Fruit fly (Drosophila melanogaster): ENCODE measurements around the gene mfrn.

mfrn gene

dm6 chr3R:27947682-27948245 lies at the start of gene mfrn:
mfrn (minus strand) TSS chr3R:27948021.
- TF ChIP-seq tai (GFP tag; optimal IDR thresholded peaks at IDR 0.05) (no peak), Mio (GFP tag; optimal IDR thresholded peaks at IDR 0.05) (no peak), Myc (optimal IDR thresholded peaks at IDR 0.05) (peak; percentile 22), Hnf4 (GFP tag; optimal IDR thresholded peaks at IDR 0.05) (no peak), Rel (GFP tag; optimal IDR thresholded peaks at IDR 0.05) (no peak), Rel (tag; optimal IDR thresholded peaks at IDR 0.05) (peak; percentile 7), Abd-B (GFP tag; optimal IDR thresholded peaks at IDR 0.05) (no peak)

- no peak for TF ChIP-seq Hr83 (GFP tag; optimal IDR thresholded peaks at IDR 0.05; ENCODE audit: poor library complexity, severe bottlenecking)
- TF ChIP-seq OdsH (GFP tag; optimal IDR thresholded peaks at IDR 0.05) = no peak
- no peak for TF ChIP-seq dl (GFP tag; optimal IDR thresholded peaks at IDR 0.05; ENCODE audit: insufficient read depth in 1 of 2, partially characterized antibody in 2 of 2)
- no peak for TF ChIP-seq rgr (GFP tag; optimal IDR thresholded peaks at IDR 0.05)
- TF ChIP-seq dsf (GFP tag; optimal IDR thresholded peaks at IDR 0.05; ENCODE audit: borderline replicate concordance) = no peak
- TF ChIP-seq Hr78 (GFP tag; optimal IDR thresholded peaks at IDR 0.05) = no peak
- no peak for TF ChIP-seq sv (GFP tag; optimal IDR thresholded peaks at IDR 0.05)
- TF ChIP-seq CG32264 (GFP tag; optimal IDR thresholded peaks at IDR 0.05) = no peak
- no peak for TF ChIP-seq h (GFP tag; optimal IDR thresholded peaks at IDR 0.05)
- TF ChIP-seq sage (GFP tag; optimal IDR thresholded peaks at IDR 0.05) = no peak
These were observed 42.8 kb upstream of the mfrn start, which contains the start of gene CG4815 for dm6 chr3R:27990651-27991050. CG4815 (minus strand) TSS chr3R:27990751.

- TF ChIP-seq tai (GFP tag; optimal IDR thresholded peaks at IDR 0.05) (no peak), Hr83 (GFP tag; optimal IDR thresholded peaks at IDR 0.05; ENCODE audit: poor library complexity, severe bottlenecking) (no peak), dl (GFP tag; optimal IDR thresholded peaks at IDR 0.05; ENCODE audit: insufficient read depth in 1 of 2, partially characterized antibody in 2 of 2) (peak in 1 of 2 experiments; percentile 34), usp (GFP tag; optimal IDR thresholded peaks at IDR 0.05) (no peak), pan (optimal IDR thresholded peaks at IDR 0.05) (no peak), Dif (GFP tag; optimal IDR thresholded peaks at IDR 0.05; ENCODE audit: partially characterized antibody) (peak; percentile 2), br (GFP tag; optimal IDR thresholded peaks at IDR 0.05) (no peak), Hnf4 (GFP tag; optimal IDR thresholded peaks at IDR 0.05) (no peak), sage (GFP tag; optimal IDR thresholded peaks at IDR 0.05) (no peak), Hr78 (GFP tag; optimal IDR thresholded peaks at IDR 0.05) (no peak), dmrt93B (GFP tag; optimal IDR thresholded peaks at IDR 0.05) (peak; percentile 3), CrebA (GFP tag; optimal IDR thresholded peaks at IDR 0.05; ENCODE audit: borderline replicate concordance) (no peak), Vsx2 (GFP tag; optimal IDR thresholded peaks at IDR 0.05; ENCODE audit: partially characterized antibody) (no peak), HLH106 (tag; optimal IDR thresholded peaks at IDR 0.05) (peak; percentile 5)
These were observed 41.0 kb upstream of the mfrn start for dm6 chr3R:27988647-27989430.

- TF ChIP-seq psq (GFP tag; optimal IDR thresholded peaks at IDR 0.05) (no peak), HLH106 (tag; optimal IDR thresholded peaks at IDR 0.05) (peak; percentile 5)
These were observed 40.4 kb upstream of the mfrn start, which contains the start of gene betaTub97EF for dm6 chr3R:27988189-27988588. betaTub97EF (minus strand) TSS chr3R:27988384.

DNA sequence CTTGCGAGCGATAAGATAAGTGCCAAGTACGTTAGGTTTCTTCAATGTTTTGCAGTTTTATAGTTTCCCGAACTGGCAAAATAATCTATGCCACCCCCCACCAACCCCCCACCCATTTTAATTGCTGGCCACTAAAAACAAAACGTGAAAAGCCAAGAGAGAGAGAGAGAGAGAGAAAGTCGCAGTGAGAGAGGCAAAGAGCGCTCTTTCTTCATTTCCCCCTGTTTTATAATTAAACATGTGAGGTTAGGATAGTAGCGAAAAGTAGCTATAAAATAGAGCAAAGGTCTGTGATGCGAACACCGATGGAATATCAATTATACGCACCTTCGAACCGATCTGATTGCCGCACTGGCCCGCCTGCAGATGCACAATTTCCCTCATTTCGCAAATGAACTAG lies 40.0 kb upstream of the mfrn start:
- no peak for TF ChIP-seq pan (optimal IDR thresholded peaks at IDR 0.05)
- no peak for TF ChIP-seq dsf (GFP tag; optimal IDR thresholded peaks at IDR 0.05; ENCODE audit: borderline replicate concordance)
- TF ChIP-seq OdsH (GFP tag; optimal IDR thresholded peaks at IDR 0.05) = no peak
- no peak for TF ChIP-seq Abd-B (GFP tag; optimal IDR thresholded peaks at IDR 0.05)
- TF ChIP-seq psq (GFP tag; optimal IDR thresholded peaks at IDR 0.05) = no peak
- TF ChIP-seq Jra (GFP tag; optimal IDR thresholded peaks at IDR 0.05) = no peak
- TF ChIP-seq Hr83 (GFP tag; optimal IDR thresholded peaks at IDR 0.05; ENCODE audit: poor library complexity, severe bottlenecking) = no peak

DNA sequence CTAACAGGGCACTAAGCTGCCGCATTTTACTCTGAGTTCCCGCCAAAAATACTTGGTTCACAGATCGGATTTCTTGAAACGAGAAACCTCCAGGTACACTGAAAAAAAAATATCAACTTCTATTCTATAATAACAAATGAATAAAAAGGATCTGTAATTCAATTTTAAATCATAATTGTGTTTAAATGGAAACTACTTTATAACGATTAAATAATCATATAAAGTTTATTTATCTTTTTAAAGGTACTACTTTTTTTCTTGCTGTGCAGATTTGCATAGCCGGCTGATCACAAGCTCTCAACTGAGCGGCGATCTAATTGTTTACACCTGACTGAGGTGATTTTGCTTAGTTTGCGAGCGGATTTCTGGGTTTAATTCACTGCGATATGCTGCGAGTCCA lies 39.5 kb upstream of the mfrn start:
- no peak for TF ChIP-seq Abd-B (GFP tag; optimal IDR thresholded peaks at IDR 0.05)
- peak; percentile 10 for TF ChIP-seq ey (GFP tag; optimal IDR thresholded peaks at IDR 0.05)
- no peak for TF ChIP-seq Vsx2 (GFP tag; optimal IDR thresholded peaks at IDR 0.05; ENCODE audit: partially characterized antibody)
- TF ChIP-seq foxo (GFP tag; optimal IDR thresholded peaks at IDR 0.05) = peak in 1 of 2 experiments; percentile 45
- peak; percentile 36 for TF ChIP-seq h (GFP tag; optimal IDR thresholded peaks at IDR 0.05)
- peak; percentile 21 for TF ChIP-seq fru (GFP tag; optimal IDR thresholded peaks at IDR 0.05)
- TF ChIP-seq Sp1 (GFP tag; optimal IDR thresholded peaks at IDR 0.05) = peak; percentile 41
- peak; percentile 68 for TF ChIP-seq sv (GFP tag; optimal IDR thresholded peaks at IDR 0.05)
- no peak for TF ChIP-seq Jra (GFP tag; optimal IDR thresholded peaks at IDR 0.05)
- no peak for TF ChIP-seq tai (GFP tag; optimal IDR thresholded peaks at IDR 0.05)
- TF ChIP-seq HLH106 (tag; optimal IDR thresholded peaks at IDR 0.05) = peak; percentile 30
- peak; percentile 25 for TF ChIP-seq OdsH (GFP tag; optimal IDR thresholded peaks at IDR 0.05)
- TF ChIP-seq rgr (GFP tag; optimal IDR thresholded peaks at IDR 0.05) = peak; percentile 42
- TF ChIP-seq Hr83 (GFP tag; optimal IDR thresholded peaks at IDR 0.05; ENCODE audit: poor library complexity, severe bottlenecking) = no peak
- TF ChIP-seq CG32264 (GFP tag; optimal IDR thresholded peaks at IDR 0.05) = no peak
